Fruit fly (Drosophila melanogaster) whole organism, embryonic: ENCODE measurements around the gene ND-24.
A peak's percentile ranks its signal among the peaks of the same experiment; 100 is the strongest.

Source experiments
- CG10654 ChIP-seq: fragments of 200-800 bp; sonication (Bioruptor generic); optimal IDR thresholded peaks from 2 replicates; lab custom pipeline; 2016; ENCODE audit warnings: missing biosample characterization, missing genetic modification characterization
- CG10979 ChIP-seq: fragments of 200-800 bp; sonication (Bioruptor generic); optimal IDR thresholded peaks from 2 replicates; lab custom pipeline; 2018; ENCODE audit warnings: missing biosample characterization, mild to moderate bottlenecking, missing genetic modification characterization, moderate library complexity
- CG11456 ChIP-seq: fragments of 200-800 bp; sonication (Bioruptor generic); IDR thresholded peaks from 3 replicates; pipeline ENCODE4 v1.3.6; 2022; ENCODE audit warnings: missing biosample characterization, missing genetic modification characterization
- CG13424 ChIP-seq: fragments of 200-800 bp; sonication (Bioruptor generic); optimal IDR thresholded peaks from 2 replicates; lab custom pipeline; 2019; ENCODE audit warnings: missing biosample characterization, mild to moderate bottlenecking, missing genetic modification characterization, moderate library complexity
- CG14014 ChIP-seq: fragments of 200-800 bp; sonication (Bioruptor generic); IDR thresholded peaks from 2 replicates; pipeline ENCODE4 v1.3.6; 2022; ENCODE audit warnings: missing biosample characterization, missing genetic modification characterization
- CG15696 ChIP-seq: fragments of 200-800 bp; sonication (Bioruptor generic); optimal IDR thresholded peaks from 2 replicates; lab custom pipeline; 2019; ENCODE audit warnings: missing biosample characterization, mild to moderate bottlenecking, missing genetic modification characterization, moderate library complexity
- CG1647 ChIP-seq: fragments of 200-800 bp; sonication (Bioruptor generic); optimal IDR thresholded peaks from 3 replicates; lab custom pipeline; 2016; ENCODE audit warnings: missing biosample characterization, missing genetic modification characterization
- CG1832 ChIP-seq: fragments of 200-800 bp; sonication (Bioruptor generic); optimal IDR thresholded peaks from 2 replicates; lab custom pipeline; 2017; ENCODE audit warnings: missing biosample characterization, mild to moderate bottlenecking, missing genetic modification characterization, inconsistent platforms
- CG3995 ChIP-seq: fragments of 200-800 bp; sonication (Bioruptor generic); optimal IDR thresholded peaks from 3 replicates; lab custom pipeline; 2016; ENCODE audit warnings: missing biosample characterization, missing genetic modification characterization
- CG42726 ChIP-seq: fragments of 200-800 bp; sonication (Bioruptor generic); IDR thresholded peaks from 2 replicates; pipeline ENCODE4 v1.3.6; 2022; ENCODE audit warnings: missing biosample characterization, missing genetic modification characterization; ENCODE audit not compliant: partially characterized antibody
- CG4282 ChIP-seq: fragments of 200-800 bp; sonication (Bioruptor generic); optimal IDR thresholded peaks from 2 replicates; lab custom pipeline; 2016; ENCODE audit warnings: missing biosample characterization, missing genetic modification characterization
- CG6813 ChIP-seq: fragments of 200-800 bp; sonication (Bioruptor generic); optimal IDR thresholded peaks from 2 replicates; lab custom pipeline; 2017; ENCODE audit warnings: missing biosample characterization, missing genetic modification characterization, mild to moderate bottlenecking, moderate library complexity, missing genetic modification reagents
- CG8290 ChIP-seq, 3 experiments: fragments of 200-800 bp; sonication (Bioruptor generic); optimal IDR thresholded peaks; 2 replicates each; lab custom pipeline; 2016 to 2019; ENCODE audit warnings: missing biosample characterization in 3 of 3, missing genetic modification characterization in 3 of 3, mild to moderate bottlenecking in 2 of 3, moderate library complexity in 1 of 3
- CG9932 ChIP-seq: fragments of 200-800 bp; sonication (Bioruptor generic); IDR thresholded peaks from 2 replicates; pipeline ENCODE4 v1.3.6; 2022; ENCODE audit warnings: missing biosample characterization, missing genetic modification characterization
- Deaf1 ChIP-seq: fragments of 200-800 bp; optimal IDR thresholded peaks from 3 replicates; lab custom pipeline; 2019; ENCODE audit warnings: missing biosample characterization, mild to moderate bottlenecking, missing genetic modification characterization, moderate library complexity
- Dek ChIP-seq: fragments of 200-800 bp; sonication (Bioruptor generic); optimal IDR thresholded peaks from 3 replicates; lab custom pipeline; 2019; ENCODE audit warnings: missing biosample characterization, mild to moderate bottlenecking, missing genetic modification characterization, moderate library complexity
- Dip3 ChIP-seq: fragments of 200-800 bp; sonication (Bioruptor generic); optimal IDR thresholded peaks from 3 replicates; lab custom pipeline; 2016; ENCODE audit warnings: missing biosample characterization, missing genetic modification characterization
- Doc3 ChIP-seq: fragments of 200-800 bp; sonication (Bioruptor generic); IDR thresholded peaks from 3 replicates; pipeline ENCODE4 v1.3.6; 2022; ENCODE audit warnings: missing biosample characterization, missing genetic modification characterization; ENCODE audit not compliant: partially characterized antibody
- E2f2 ChIP-seq: fragments of 200-800 bp; sonication (Bioruptor generic); IDR thresholded peaks from 2 replicates; pipeline ENCODE4 v1.3.6; 2022; ENCODE audit warnings: missing biosample characterization, missing genetic modification characterization
- ERR ChIP-seq: fragments of 200-800 bp; sonication (Bioruptor generic); optimal IDR thresholded peaks from 2 replicates; lab custom pipeline; 2016; ENCODE audit warnings: missing biosample characterization, missing genetic modification characterization
- Lpt ChIP-seq: fragments of >200 bp; optimal IDR thresholded peaks from 2 replicates; lab custom pipeline; 2018; ENCODE audit warnings: missing biosample characterization, missing genetic modification characterization
- Med ChIP-seq: fragments of 200-800 bp; sonication (Bioruptor generic); peaks from one replicate; lab custom pipeline; 2016; ENCODE audit warnings: missing biosample characterization, missing genetic modification characterization, mild to moderate bottlenecking, inconsistent platforms, moderate library complexity
- NfI ChIP-seq: fragments of 200-800 bp; sonication (Bioruptor generic); optimal IDR thresholded peaks from 3 replicates; lab custom pipeline; 2018; ENCODE audit warnings: missing biosample characterization, mild to moderate bottlenecking, missing genetic modification characterization, moderate library complexity
- PHDP ChIP-seq: fragments of 200-800 bp; sonication (Bioruptor generic); optimal IDR thresholded peaks from 3 replicates; lab custom pipeline; 2018; ENCODE audit warnings: missing biosample characterization, mild to moderate bottlenecking, missing genetic modification characterization, moderate library complexity
- Pdp1 ChIP-seq, 2 experiments: fragments of 200-800 bp; sonication (Bioruptor generic); optimal IDR thresholded peaks; 3 replicates each; lab custom pipeline; 2016; ENCODE audit warnings: missing biosample characterization in 2 of 2, missing genetic modification characterization in 2 of 2, mild to moderate bottlenecking in 1 of 2, moderate library complexity in 1 of 2
- Ptx1 ChIP-seq: fragments of 200-800 bp; sonication (Bioruptor generic); IDR thresholded peaks from 2 replicates; pipeline ENCODE4 v1.3.6; 2022; ENCODE audit warnings: missing biosample characterization, missing genetic modification characterization
- Scr ChIP-seq: fragments of 200-800 bp; sonication (Bioruptor generic); IDR thresholded peaks from 2 replicates; pipeline ENCODE4 v1.3.6; 2022; ENCODE audit warnings: missing biosample characterization, missing genetic modification characterization; ENCODE audit not compliant: partially characterized antibody
- Side ChIP-seq: fragments of 200-800 bp; sonication (Bioruptor generic); optimal IDR thresholded peaks from 2 replicates; lab custom pipeline; 2016; ENCODE audit warnings: missing biosample characterization, missing genetic modification characterization
- Sin3A ChIP-seq: fragments of >200 bp; optimal IDR thresholded peaks from 2 replicates; lab custom pipeline; 2018
- Sry-δ ChIP-seq: fragments of 200-800 bp; sonication (Bioruptor generic); optimal IDR thresholded peaks from 2 replicates; lab custom pipeline; 2016; ENCODE audit warnings: missing biosample characterization, missing genetic modification characterization
- Stat92E ChIP-seq, 3 experiments: fragments of >200 bp in 2 of 3; fragments of 200-800 bp in 1 of 3; sonication (Bioruptor generic) in 1 of 3; optimal IDR thresholded peaks; 2 replicates each; lab custom pipeline; 2017 to 2019; ENCODE audit warnings: missing biosample characterization in 3 of 3, missing genetic modification characterization in 3 of 3, mild to moderate bottlenecking in 1 of 3, moderate library complexity in 1 of 3
- Xbp1 ChIP-seq: fragments of 200-800 bp; sonication (Bioruptor generic); optimal IDR thresholded peaks from 3 replicates; lab custom pipeline; 2016; ENCODE audit warnings: missing biosample characterization, mild to moderate bottlenecking, missing genetic modification characterization
- ab ChIP-seq: fragments of 200-800 bp; sonication (Bioruptor generic); optimal IDR thresholded peaks from 2 replicates; lab custom pipeline; 2016; ENCODE audit warnings: missing biosample characterization, missing genetic modification characterization
- amos ChIP-seq: fragments of 200-800 bp; sonication (Bioruptor generic); IDR thresholded peaks from 2 replicates; pipeline ENCODE4 v1.3.6; 2022; ENCODE audit warnings: missing biosample characterization, missing genetic modification characterization; ENCODE audit not compliant: partially characterized antibody
- croc ChIP-seq: fragments of 200-800 bp; sonication (Bioruptor generic); conservative IDR thresholded peaks from 3 replicates; pipeline ENCODE4 v1.3.6; 2022; ENCODE audit warnings: missing biosample characterization, missing genetic modification characterization
- crol ChIP-seq: fragments of 200-800 bp; sonication (Bioruptor generic); IDR thresholded peaks from 2 replicates; pipeline ENCODE4 v1.3.6; 2022; ENCODE audit warnings: missing biosample characterization, missing genetic modification characterization
- dm ChIP-seq: fragments of 200-800 bp; sonication (Bioruptor generic); optimal IDR thresholded peaks from 3 replicates; lab custom pipeline; 2016; ENCODE audit warnings: missing biosample characterization, missing genetic modification characterization
- fru ChIP-seq: fragments of >200 bp; optimal IDR thresholded peaks from 2 replicates; lab custom pipeline; 2017
- grau ChIP-seq: fragments of 200-800 bp; optimal IDR thresholded peaks from 3 replicates; lab custom pipeline; 2019; ENCODE audit warnings: missing biosample characterization, mild to moderate bottlenecking, missing genetic modification characterization, moderate library complexity
- her ChIP-seq: fragments of 200-800 bp; sonication (Bioruptor generic); optimal IDR thresholded peaks from 2 replicates; lab custom pipeline; 2016; ENCODE audit warnings: missing biosample characterization, missing genetic modification characterization
- mld ChIP-seq: fragments of 200-800 bp; sonication (Bioruptor generic); IDR thresholded peaks from 3 replicates; pipeline ENCODE4 v1.3.6; 2022; ENCODE audit warnings: missing biosample characterization, missing genetic modification characterization; ENCODE audit not compliant: partially characterized antibody
- oc ChIP-seq: fragments of 200-800 bp; sonication (Bioruptor generic); optimal IDR thresholded peaks from 2 replicates; lab custom pipeline; 2018; ENCODE audit warnings: missing biosample characterization, mild to moderate bottlenecking, missing genetic modification characterization, moderate library complexity
- pita ChIP-seq: fragments of 200-800 bp; sonication (Bioruptor generic); optimal IDR thresholded peaks from 2 replicates; lab custom pipeline; 2017; ENCODE audit warnings: missing biosample characterization, mild to moderate bottlenecking, missing genetic modification characterization
- row ChIP-seq: fragments of 200-800 bp; sonication (Bioruptor generic); IDR thresholded peaks from 3 replicates; pipeline ENCODE4 v1.3.6; 2022; ENCODE audit warnings: missing biosample characterization, missing genetic modification characterization
- slp2 ChIP-seq: fragments of 200-800 bp; sonication (Bioruptor generic); optimal IDR thresholded peaks from 2 replicates; lab custom pipeline; 2016; ENCODE audit warnings: missing biosample characterization, missing genetic modification characterization
- sob ChIP-seq: fragments of 200-800 bp; sonication (Bioruptor generic); IDR thresholded peaks from 2 replicates; pipeline ENCODE4 v1.3.6; 2022; ENCODE audit warnings: missing biosample characterization, missing genetic modification characterization
- sr ChIP-seq: fragments of 200-800 bp; sonication (Bioruptor generic); IDR thresholded peaks from 3 replicates; pipeline ENCODE4 v1.3.6; 2022; ENCODE audit warnings: missing biosample characterization, missing genetic modification characterization
- sug ChIP-seq: fragments of 200-800 bp; optimal IDR thresholded peaks from 2 replicates; lab custom pipeline; 2019; ENCODE audit warnings: missing biosample characterization, mild to moderate bottlenecking, missing genetic modification characterization, moderate library complexity
- vnd ChIP-seq: fragments of 200-800 bp; sonication (Bioruptor generic); IDR thresholded peaks from 3 replicates; pipeline ENCODE4 v1.3.6; 2022; ENCODE audit warnings: missing biosample characterization, missing genetic modification characterization; ENCODE audit not compliant: partially characterized antibody

The ND-24 gene

DNA sequence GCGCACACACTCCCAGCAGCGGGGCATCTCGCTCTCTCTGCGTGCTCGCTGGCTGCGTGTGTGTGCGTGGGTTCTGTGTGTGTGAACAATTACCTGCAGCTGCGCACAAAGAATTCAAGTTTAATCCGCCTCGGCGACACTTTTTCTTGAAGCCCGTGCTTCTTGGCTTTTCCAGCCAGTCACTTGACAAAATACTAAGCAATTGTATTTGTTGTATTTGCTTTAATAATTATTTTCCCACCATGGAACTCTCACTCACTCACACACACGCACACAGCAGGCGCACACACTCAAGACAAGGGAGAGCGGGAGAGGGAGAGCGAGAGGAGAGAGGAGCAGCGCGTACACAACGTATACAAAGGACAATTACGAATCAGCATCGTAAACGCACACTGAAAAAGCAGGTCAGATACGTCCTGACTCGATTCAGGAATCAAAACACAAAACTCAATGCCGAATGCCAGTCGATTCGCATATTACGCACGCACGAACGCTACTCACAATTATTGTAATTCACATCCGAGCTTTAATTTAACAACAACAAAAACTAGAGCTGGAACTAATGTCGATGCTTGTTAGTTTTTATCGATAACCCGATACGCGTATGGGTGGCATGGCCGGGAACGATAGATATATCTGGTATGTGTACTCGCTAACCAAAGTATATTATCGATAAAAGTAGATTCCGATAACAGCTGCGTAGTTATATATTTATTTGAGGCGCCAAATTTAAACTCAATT is 20.3 kb downstream of the ND-24 start, which contains the start of gene RhoGAPp190 (continued):
- TF ChIP-seq row (GFP tag; lab: Robert Waterston, UW) (0 out of 3 replicates have a peak, but pooled peaks have one; percentile 9), Sry-δ (GFP tag; lab: Kevin White, UChicago) (peak; percentile 95), CG15696 (tag; lab: Kevin White, UChicago) (no peak), Scr (peak; percentile 82), Dek (tag; lab: Kevin White, UChicago) (peak; percentile 13), E2f2 (GFP tag; lab: Robert Waterston, UW) (peak; percentile 93), Dip3 (no peak), NfI (peak; percentile 13), CG14014 (GFP tag; lab: Robert Waterston, UW) (no peak; the same call in 1 of the 2 replicates), amos (GFP tag; lab: Robert Waterston, UW) (peak; percentile 91; the same call in 1 of the 2 replicates), CG1647 (peak; percentile 13), CG3995 (GFP tag; lab: Kevin White, UChicago) (no peak), CG10654 (GFP tag; lab: Kevin White, UChicago) (no peak), ab (GFP tag; lab: Kevin White, UChicago) (no peak), grau (peak; percentile 8), Sin3A (peak; percentile 23), ERR (GFP tag; lab: Kevin White, UChicago) (no peak), CG42726 (peak; percentile 57; the same call in 1 of the 2 replicates), mld (peak; percentile 93), Ptx1 (GFP tag; lab: Robert Waterston, UW) (no peak), PHDP (tag; lab: Kevin White, UChicago) (peak; percentile 19), CG4282 (GFP tag; lab: Kevin White, UChicago) (no peak), her (GFP tag; lab: Kevin White, UChicago) (no peak), fru (lab: Kevin White, UChicago) (no peak), CG6813 (GFP tag; lab: Kevin White, UChicago) (no peak), Med (GFP tag; lab: Kevin White, UChicago) (peak; percentile 78), Deaf1 (tag; lab: Kevin White, UChicago) (peak; percentile 51), CG11456 (GFP tag; lab: Robert Waterston, UW) (no peak), Side (no peak), sug (tag; lab: Kevin White, UChicago) (peak; percentile 36), Stat92E (GFP tag; optimal IDR thresholded peaks at IDR 0.05; lab: Kevin White, UChicago) (peak in 1 of 3 experiments; percentile 39), sr (GFP tag; lab: Robert Waterston, UW) (0 out of 3 replicates have a peak, but pooled peaks have one; percentile 8), CG8290 (GFP tag; optimal IDR thresholded peaks at IDR 0.05; lab: Kevin White, UChicago) (no peak), CG8290 (tag; optimal IDR thresholded peaks at IDR 0.05; lab: Kevin White, UChicago) (peak in 1 of 2 experiments; percentile 58), sob (GFP tag; lab: Robert Waterston, UW) (peak; percentile 58; the same call in 1 of the 2 replicates), Xbp1 (peak; percentile 7), CG13424 (tag; lab: Kevin White, UChicago) (no peak), croc (GFP tag; lab: Robert Waterston, UW) (no peak), Pdp1 (GFP tag; optimal IDR thresholded peaks at IDR 0.05; lab: Kevin White, UChicago) (peak in 1 of 2 experiments; percentile 70), oc (tag; lab: Kevin White, UChicago) (no peak), dm (GFP tag; lab: Kevin White, UChicago) (peak; percentile 17), pita (GFP tag; lab: Kevin White, UChicago) (peak; percentile 57), vnd (GFP tag; lab: Robert Waterston, UW) (peak; percentile 89), crol (peak; percentile 45; the same call in 1 of the 2 replicates), Lpt (no peak), slp2 (GFP tag; lab: Kevin White, UChicago) (no peak), CG1832 (peak; percentile 91), CG10979 (no peak), Doc3 (GFP tag; lab: Robert Waterston, UW) (peak; percentile 73), CG9932 (GFP tag; lab: Robert Waterston, UW) (no peak)
